Fruit fly (Drosophila melanogaster) whole organism, embryonic: Measurements from ENCODE around the gene Ir31a.

Source experiments
- Atf3 ChIP-seq: fragments of 200-800 bp; sonication (Bioruptor generic); optimal IDR thresholded peaks from 3 replicates; lab custom pipeline; 2016; ENCODE audit warnings: missing biosample characterization, missing genetic modification characterization
- CG10274 ChIP-seq: fragments of 200-800 bp; sonication (Bioruptor generic); optimal IDR thresholded peaks from 3 replicates; lab custom pipeline; 2017; ENCODE audit warnings: missing biosample characterization, mild to moderate bottlenecking, missing genetic modification characterization
- CG11723 ChIP-seq: fragments of 200-800 bp; sonication (Bioruptor generic); optimal IDR thresholded peaks from 2 replicates; lab custom pipeline; 2017; ENCODE audit warnings: missing biosample characterization, mild to moderate bottlenecking, missing genetic modification characterization
- CG12236 ChIP-seq: fragments of 200-800 bp; sonication (Bioruptor generic); optimal IDR thresholded peaks from 2 replicates; lab custom pipeline; 2016; ENCODE audit warnings: missing biosample characterization, missing genetic modification characterization
- CG13894 ChIP-seq: fragments of 200-800 bp; sonication (Bioruptor generic); optimal IDR thresholded peaks from 3 replicates; lab custom pipeline; 2018; ENCODE audit warnings: missing biosample characterization, mild to moderate bottlenecking, missing genetic modification characterization, moderate library complexity
- CG14050 ChIP-seq: fragments of 200-800 bp; sonication (Bioruptor generic); IDR thresholded peaks from 3 replicates; pipeline ENCODE4 v1.3.6; 2022; ENCODE audit warnings: missing biosample characterization, missing genetic modification characterization
- CG14667 ChIP-seq: fragments of 200-800 bp; sonication (Bioruptor generic); IDR thresholded peaks from 2 replicates; pipeline ENCODE4 v1.3.6; 2022; ENCODE audit warnings: missing biosample characterization, missing genetic modification characterization
- CG15073 ChIP-seq: fragments of 200-800 bp; sonication (Bioruptor generic); optimal IDR thresholded peaks from 2 replicates; lab custom pipeline; 2016; ENCODE audit warnings: missing biosample characterization, missing genetic modification characterization
- CG2116 ChIP-seq: fragments of 200-800 bp; sonication (Bioruptor generic); optimal IDR thresholded peaks from 3 replicates; lab custom pipeline; 2018; ENCODE audit warnings: missing biosample characterization, mild to moderate bottlenecking, missing genetic modification characterization
- CG2712 ChIP-seq: fragments of 200-800 bp; optimal IDR thresholded peaks from 3 replicates; lab custom pipeline; 2019; ENCODE audit warnings: missing biosample characterization, mild to moderate bottlenecking, missing genetic modification characterization, moderate library complexity
- CG31441 ChIP-seq: fragments of 200-800 bp; sonication (Bioruptor generic); IDR thresholded peaks from 2 replicates; pipeline ENCODE4 v1.3.6; 2022; ENCODE audit warnings: missing biosample characterization, missing genetic modification characterization
- CG3281 ChIP-seq: fragments of 200-800 bp; sonication (Bioruptor generic); optimal IDR thresholded peaks from 3 replicates; lab custom pipeline; 2017; ENCODE audit warnings: missing biosample characterization, mild to moderate bottlenecking, missing genetic modification characterization
- CG33213 ChIP-seq: fragments of 200-800 bp; sonication (Bioruptor generic); optimal IDR thresholded peaks from 3 replicates; lab custom pipeline; 2016; ENCODE audit warnings: missing biosample characterization, missing genetic modification characterization
- CG34422 ChIP-seq: fragments of 200-800 bp; sonication (Bioruptor generic); IDR thresholded peaks from 3 replicates; pipeline ENCODE4 v1.3.6; 2022; ENCODE audit warnings: missing biosample characterization, missing genetic modification characterization
- CG5180 ChIP-seq: fragments of 200-800 bp; sonication (Bioruptor generic); optimal IDR thresholded peaks from 3 replicates; lab custom pipeline; 2017; ENCODE audit warnings: missing biosample characterization, missing genetic modification characterization, mild to moderate bottlenecking, moderate library complexity, missing genetic modification reagents
- CG6272 ChIP-seq: fragments of 200-800 bp; sonication (Bioruptor generic); IDR thresholded peaks from 2 replicates; pipeline ENCODE4 v1.3.6; 2022; ENCODE audit warnings: missing biosample characterization, missing genetic modification characterization
- CG6654 ChIP-seq: fragments of 200-800 bp; sonication (Bioruptor generic); optimal IDR thresholded peaks from 2 replicates; lab custom pipeline; 2017; ENCODE audit warnings: missing biosample characterization, mild to moderate bottlenecking, missing genetic modification characterization
- CG6683 ChIP-seq: fragments of 200-800 bp; sonication (Bioruptor generic); optimal IDR thresholded peaks from 2 replicates; lab custom pipeline; 2017; ENCODE audit warnings: missing biosample characterization, mild to moderate bottlenecking, missing genetic modification characterization, missing genetic modification reagents
- CG7271 ChIP-seq: fragments of 200-800 bp; sonication (Bioruptor generic); optimal IDR thresholded peaks from 2 replicates; lab custom pipeline; 2018; ENCODE audit warnings: missing biosample characterization, mild to moderate bottlenecking, missing genetic modification characterization, moderate library complexity
- CG9437 ChIP-seq: fragments of 200-800 bp; sonication (Bioruptor generic); optimal IDR thresholded peaks from 2 replicates; lab custom pipeline; 2018; ENCODE audit warnings: missing biosample characterization, mild to moderate bottlenecking, missing genetic modification characterization
- CoRest ChIP-seq: fragments of 200-800 bp; sonication (Bioruptor generic); optimal IDR thresholded peaks from 3 replicates; lab custom pipeline; 2018; ENCODE audit warnings: missing biosample characterization, mild to moderate bottlenecking, missing genetic modification characterization, moderate library complexity
- Dad ChIP-seq: fragments of 200-800 bp; sonication (Bioruptor generic); optimal IDR thresholded peaks from 3 replicates; lab custom pipeline; 2016; ENCODE audit warnings: missing biosample characterization, missing genetic modification characterization
- HLH4C ChIP-seq: fragments of 200-800 bp; sonication (Bioruptor generic); IDR thresholded peaks from 3 replicates; pipeline ENCODE4 v1.3.6; 2022; ENCODE audit warnings: missing biosample characterization, missing genetic modification characterization; ENCODE audit not compliant: partially characterized antibody
- Mad ChIP-seq: fragments of 200-800 bp; sonication (Bioruptor generic); optimal IDR thresholded peaks from 2 replicates; lab custom pipeline; 2016; ENCODE audit warnings: missing biosample characterization, missing genetic modification characterization
- Meics ChIP-seq: fragments of 200-800 bp; sonication (Bioruptor generic); optimal IDR thresholded peaks from 2 replicates; lab custom pipeline; 2017; ENCODE audit warnings: missing biosample characterization, mild to moderate bottlenecking, missing genetic modification characterization
- Mrtf ChIP-seq: fragments of 200-800 bp; sonication (Bioruptor generic); IDR thresholded peaks from 3 replicates; pipeline ENCODE4 v1.3.6; 2022; ENCODE audit warnings: missing biosample characterization, missing genetic modification characterization
- Nf-YA ChIP-seq: fragments of 200-800 bp; sonication (Bioruptor generic); IDR thresholded peaks from 2 replicates; pipeline ENCODE4 v1.3.6; 2022; ENCODE audit warnings: missing biosample characterization, missing genetic modification characterization
- Nf-YB ChIP-seq: fragments of 200-800 bp; sonication (Bioruptor generic); optimal IDR thresholded peaks from 3 replicates; lab custom pipeline; 2019; ENCODE audit warnings: missing biosample characterization, mild to moderate bottlenecking, missing genetic modification characterization, moderate library complexity
- Side ChIP-seq: fragments of 200-800 bp; sonication (Bioruptor generic); optimal IDR thresholded peaks from 2 replicates; lab custom pipeline; 2016; ENCODE audit warnings: missing biosample characterization, missing genetic modification characterization
- Vsx1 ChIP-seq: fragments of 200-800 bp; sonication (Bioruptor generic); optimal IDR thresholded peaks from 2 replicates; lab custom pipeline; 2017; ENCODE audit warnings: missing biosample characterization, mild to moderate bottlenecking, missing genetic modification characterization, missing genetic modification reagents
- ara ChIP-seq: fragments of 200-800 bp; sonication (Bioruptor generic); IDR thresholded peaks from 2 replicates; pipeline ENCODE4 v1.3.6; 2022; ENCODE audit warnings: missing biosample characterization, missing genetic modification characterization
- bcd ChIP-seq: fragments of 200-800 bp; sonication (Bioruptor generic); optimal IDR thresholded peaks from 2 replicates; lab custom pipeline; 2017; ENCODE audit warnings: missing biosample characterization, mild to moderate bottlenecking, missing genetic modification characterization
- cad ChIP-seq: fragments of >200 bp; optimal IDR thresholded peaks from 2 replicates; lab custom pipeline; 2017; ENCODE audit warnings: missing biosample characterization, missing genetic modification characterization
- cas ChIP-seq: fragments of 200-800 bp; sonication (Bioruptor generic); IDR thresholded peaks from 2 replicates; pipeline ENCODE4 v1.3.6; 2022; ENCODE audit warnings: missing biosample characterization, missing genetic modification characterization
- chinmo ChIP-seq: fragments of 200-800 bp; sonication (Bioruptor generic); IDR thresholded peaks from 4 replicates; pipeline ENCODE4 v1.3.6; 2022; ENCODE audit warnings: missing biosample characterization, missing genetic modification characterization; ENCODE audit not compliant: partially characterized antibody
- esg ChIP-seq: fragments of 200-800 bp; sonication (Bioruptor generic); conservative IDR thresholded peaks from 2 replicates; pipeline ENCODE4 v1.3.6; 2022; ENCODE audit warnings: missing biosample characterization, missing genetic modification characterization
- fd102C ChIP-seq: fragments of 200-800 bp; sonication (Bioruptor generic); optimal IDR thresholded peaks from 2 replicates; lab custom pipeline; 2018; ENCODE audit warnings: missing biosample characterization, mild to moderate bottlenecking, missing genetic modification characterization, moderate library complexity
- gfzf ChIP-seq: fragments of 200-800 bp; sonication (Bioruptor generic); optimal IDR thresholded peaks from 2 replicates; lab custom pipeline; 2016; ENCODE audit warnings: missing biosample characterization, mild to moderate bottlenecking, missing genetic modification characterization, moderate library complexity
- grau ChIP-seq: fragments of 200-800 bp; optimal IDR thresholded peaks from 3 replicates; lab custom pipeline; 2019; ENCODE audit warnings: missing biosample characterization, mild to moderate bottlenecking, missing genetic modification characterization, moderate library complexity
- inv ChIP-seq: fragments of 200-800 bp; sonication (Bioruptor generic); IDR thresholded peaks from 2 replicates; pipeline ENCODE4 v1.3.6; 2022; ENCODE audit warnings: missing biosample characterization, missing genetic modification characterization; ENCODE audit not compliant: partially characterized antibody
- ken ChIP-seq: fragments of 200-800 bp; sonication (Bioruptor generic); IDR thresholded peaks from 3 replicates; pipeline ENCODE4 v1.3.6; 2022; ENCODE audit warnings: missing biosample characterization, missing genetic modification characterization
- mld ChIP-seq: fragments of 200-800 bp; sonication (Bioruptor generic); IDR thresholded peaks from 3 replicates; pipeline ENCODE4 v1.3.6; 2022; ENCODE audit warnings: missing biosample characterization, missing genetic modification characterization; ENCODE audit not compliant: partially characterized antibody
- oc ChIP-seq: fragments of 200-800 bp; sonication (Bioruptor generic); optimal IDR thresholded peaks from 2 replicates; lab custom pipeline; 2018; ENCODE audit warnings: missing biosample characterization, mild to moderate bottlenecking, missing genetic modification characterization, moderate library complexity
- p53 ChIP-seq: fragments of 200-800 bp; sonication (Bioruptor generic); optimal IDR thresholded peaks from 2 replicates; lab custom pipeline; 2016; ENCODE audit warnings: missing biosample characterization, missing genetic modification characterization
- peb ChIP-seq: fragments of 200-800 bp; sonication (Bioruptor generic); IDR thresholded peaks from 2 replicates; pipeline ENCODE4 v1.3.6; 2022; ENCODE audit warnings: missing biosample characterization, missing genetic modification characterization
- phol ChIP-seq: fragments of 200-800 bp; sonication (Bioruptor generic); optimal IDR thresholded peaks from 3 replicates; lab custom pipeline; 2018; ENCODE audit warnings: missing biosample characterization, mild to moderate bottlenecking, missing genetic modification characterization, moderate library complexity
- ranshi ChIP-seq: fragments of 200-800 bp; sonication (Bioruptor generic); IDR thresholded peaks from 2 replicates; pipeline ENCODE4 v1.3.6; 2022; ENCODE audit warnings: missing biosample characterization, missing genetic modification characterization
- slp2 ChIP-seq: fragments of 200-800 bp; sonication (Bioruptor generic); optimal IDR thresholded peaks from 2 replicates; lab custom pipeline; 2016; ENCODE audit warnings: missing biosample characterization, missing genetic modification characterization
- tin ChIP-seq: fragments of 200-800 bp; sonication (Bioruptor generic); optimal IDR thresholded peaks from 3 replicates; lab custom pipeline; 2016; ENCODE audit warnings: missing biosample characterization, missing genetic modification characterization
- toy ChIP-seq: fragments of 200-800 bp; sonication (Bioruptor generic); IDR thresholded peaks from 2 replicates; pipeline ENCODE4 v1.3.6; 2022; ENCODE audit warnings: missing biosample characterization, missing genetic modification characterization
- vvl ChIP-seq: fragments of 200-800 bp; sonication (Bioruptor generic); IDR thresholded peaks from 2 replicates; pipeline ENCODE4 v1.3.6; 2022; ENCODE audit warnings: missing biosample characterization, missing genetic modification characterization

Ir31a gene

DNA sequence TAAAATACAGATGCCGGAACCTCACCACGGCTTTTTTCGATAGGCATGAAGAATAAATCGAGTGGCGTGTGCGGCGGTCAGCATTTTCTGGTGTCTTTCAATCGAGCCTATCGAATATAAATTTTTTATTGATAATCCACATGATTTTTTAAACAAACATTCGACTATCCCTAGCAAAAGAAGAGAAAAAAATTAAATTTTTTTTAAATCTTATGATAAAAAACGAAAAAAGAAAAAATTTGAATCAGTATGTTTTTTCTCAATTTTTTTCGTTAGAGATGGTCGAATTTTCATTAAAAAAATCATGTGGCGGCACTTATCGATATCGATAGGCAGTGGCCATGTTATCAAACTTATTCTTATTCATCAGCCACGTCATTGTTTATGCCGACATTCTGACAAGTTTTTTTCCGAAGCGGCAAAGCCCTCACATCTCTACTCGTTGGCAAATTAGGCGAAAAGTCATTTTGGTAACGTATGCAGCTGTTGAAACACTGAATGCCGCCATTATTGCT lies 21.2 kb downstream of the Ir31a start, which contains the start of the genes SmB and KdelR (continued):
- TF ChIP-seq HLH4C (peak; percentile 96), gfzf (GFP tag; lab: Kevin White, UChicago) (peak; percentile 61), Nf-YA (GFP tag; lab: Robert Waterston, UW) (no peak), slp2 (GFP tag; lab: Kevin White, UChicago) (no peak), CG12236 (no peak), Side (no peak), Vsx1 (peak; percentile 69), esg (GFP tag; lab: Robert Waterston, UW) (no peak), p53 (GFP tag; lab: Kevin White, UChicago) (no peak), CG5180 (GFP tag; lab: Kevin White, UChicago) (no peak), ara (GFP tag; lab: Robert Waterston, UW) (no peak), Meics (GFP tag; lab: Kevin White, UChicago) (no peak), chinmo (GFP tag; lab: Robert Waterston, UW) (peak; percentile 61; the same call in 1 of the 4 replicates), CoRest (tag; lab: Kevin White, UChicago) (peak; percentile 16), bcd (GFP tag; lab: Kevin White, UChicago) (no peak), CG3281 (GFP tag; lab: Kevin White, UChicago) (no peak), CG6683 (GFP tag; lab: Kevin White, UChicago) (no peak), CG2116 (GFP tag; lab: Kevin White, UChicago) (peak; percentile 94), cas (GFP tag; lab: Robert Waterston, UW) (no peak), Atf3 (GFP tag; lab: Kevin White, UChicago) (peak; percentile 31), inv (GFP tag; lab: Robert Waterston, UW) (peak; percentile 65; the same call in 1 of the 2 replicates), CG33213 (GFP tag; lab: Kevin White, UChicago) (peak; percentile 4), CG15073 (GFP tag; lab: Kevin White, UChicago) (no peak), ken (GFP tag; lab: Robert Waterston, UW) (no peak), phol (peak; percentile 83), CG13894 (tag; lab: Kevin White, UChicago) (no peak), vvl (GFP tag; lab: Robert Waterston, UW) (0 out of 2 replicates have a peak, but pooled peaks have one; percentile 6), CG14050 (GFP tag; lab: Robert Waterston, UW) (no peak), ranshi (GFP tag; lab: Robert Waterston, UW) (no peak), tin (GFP tag; lab: Kevin White, UChicago) (peak; percentile 22), CG6654 (GFP tag; lab: Kevin White, UChicago) (no peak), CG9437 (GFP tag; lab: Kevin White, UChicago) (no peak), fd102C (GFP tag; lab: Kevin White, UChicago) (no peak), CG31441 (no peak; the same call in none of the 2 replicates), mld (GFP tag; lab: Robert Waterston, UW) (peak; percentile 76; the same call in 2 of the 3 replicates), grau (tag; lab: Kevin White, UChicago) (peak; percentile 32), Dad (peak; percentile 4), CG34422 (peak; percentile 58; the same call in 1 of the 3 replicates), Nf-YB (GFP tag; lab: Kevin White, UChicago) (no peak), cad (GFP tag; lab: Kevin White, UChicago) (no peak), CG2712 (tag; lab: Kevin White, UChicago) (peak; percentile 61), Mad (GFP tag; lab: Kevin White, UChicago) (no peak), toy (GFP tag; lab: Robert Waterston, UW) (no peak), CG11723 (no peak), CG10274 (GFP tag; lab: Kevin White, UChicago) (no peak), CG7271 (tag; lab: Kevin White, UChicago) (peak; percentile 8), CG6272 (GFP tag; lab: Robert Waterston, UW) (0 out of 2 replicates have a peak, but pooled peaks have one; percentile 30), CG14667 (GFP tag; lab: Robert Waterston, UW) (no peak), Mrtf (GFP tag; lab: Robert Waterston, UW) (no peak), peb (no peak), oc (no peak)
